Fruit fly (Drosophila melanogaster): ENCODE measurements around the gene Myb.

Myb gene

dm6 chrX:15811666-15812614, 45.7 kb downstream of the Myb start:
- TF ChIP-seq CG12769 (tag; optimal IDR thresholded peaks at IDR 0.05) (peak; percentile 56), BtbVII (GFP tag; optimal IDR thresholded peaks at IDR 0.05) (no peak), crol (GFP tag; IDR thresholded peaks at IDR 0.05) (peak; percentile 88), ranshi (GFP tag; IDR thresholded peaks at IDR 0.05) (no peak), Hey (tag; optimal IDR thresholded peaks at IDR 0.05) (peak; percentile 8), ac (GFP tag; optimal IDR thresholded peaks at IDR 0.05) (no peak), HLH3B (GFP tag; IDR thresholded peaks at IDR 0.05) (peak; percentile 14; the same call in 1 of the 2 replicates), Scr (GFP tag; IDR thresholded peaks at IDR 0.05; ENCODE audit: partially characterized antibody) (peak; percentile 23; the same call in 1 of the 2 replicates), mirr (GFP tag; optimal IDR thresholded peaks at IDR 0.05) (peak; percentile 44), Lim3 (GFP tag; IDR thresholded peaks at IDR 0.05) (no peak), sd (tag; optimal IDR thresholded peaks at IDR 0.05) (peak; percentile 79), sug (tag; optimal IDR thresholded peaks at IDR 0.05) (peak; percentile 26), CG32772 (GFP tag; IDR thresholded peaks at IDR 0.05) (0 out of 2 replicates have a peak, but pooled peaks have one; percentile 47), bbx (GFP tag; IDR thresholded peaks at IDR 0.05; ENCODE audit: partially characterized antibody) (peak; percentile 12; the same call in 1 of the 2 replicates), Deaf1 (tag; optimal IDR thresholded peaks at IDR 0.05) (peak; percentile 51), CG8765 (GFP tag; IDR thresholded peaks at IDR 0.05) (0 out of 2 replicates have a peak, but pooled peaks have one; percentile 26), chinmo (GFP tag; IDR thresholded peaks at IDR 0.05; ENCODE audit: partially characterized antibody) (peak; percentile 96), CG13123 (GFP tag; optimal IDR thresholded peaks at IDR 0.05) (no peak), B-H2 (GFP tag; optimal IDR thresholded peaks at IDR 0.05) (peak; percentile 12), so (GFP tag; IDR thresholded peaks at IDR 0.05) (peak; percentile 38; the same call in 2 of the 3 replicates), ap (GFP tag; IDR thresholded peaks at IDR 0.05) (no peak), CG10431 (GFP tag; optimal IDR thresholded peaks at IDR 0.05) (peak; percentile 76), Ets97D (GFP tag; optimal IDR thresholded peaks at IDR 0.05) (no peak), CG14710 (tag; optimal IDR thresholded peaks at IDR 0.05) (peak; percentile 10), Adf1 (GFP tag; IDR thresholded peaks at IDR 0.05) (peak; percentile 90), CG6765 (GFP tag; optimal IDR thresholded peaks at IDR 0.05) (peak; percentile 56), sr (GFP tag; IDR thresholded peaks at IDR 0.05) (peak; percentile 82), zf30C (GFP tag; optimal IDR thresholded peaks at IDR 0.05) (peak; percentile 26), GATAe (GFP tag; conservative IDR thresholded peaks at IDR 0.05) (no peak; the same call in 1 of the 2 replicates), Nf-YC (tag; optimal IDR thresholded peaks at IDR 0.05) (peak; percentile 52), sqz (GFP tag; optimal IDR thresholded peaks at IDR 0.05) (peak; percentile 44), grn (GFP tag; optimal IDR thresholded peaks at IDR 0.05) (no peak), onecut (GFP tag; IDR thresholded peaks at IDR 0.05) (peak; percentile 67), CG4707 (GFP tag; optimal IDR thresholded peaks at IDR 0.05) (peak; percentile 20), CG15514 (GFP tag; optimal IDR thresholded peaks at IDR 0.05) (peak; percentile 30), kni (GFP tag; optimal IDR thresholded peaks at IDR 0.05) (peak; percentile 98), lbe (GFP tag; optimal IDR thresholded peaks at IDR 0.05) (peak; percentile 48), CG14014 (GFP tag; IDR thresholded peaks at IDR 0.05) (peak; percentile 18; the same call in 1 of the 2 replicates), dm (GFP tag; optimal IDR thresholded peaks at IDR 0.05) (no peak), chm (GFP tag; IDR thresholded peaks at IDR 0.05) (peak; percentile 26; the same call in 1 of the 2 replicates), CG3163 (GFP tag; optimal IDR thresholded peaks at IDR 0.05) (peak; percentile 67), corto (GFP tag; optimal IDR thresholded peaks at IDR 0.05) (peak; percentile 54), CG13287 (GFP tag; IDR thresholded peaks at IDR 0.05; ENCODE audit: partially characterized antibody) (peak; percentile 32; the same call in 1 of the 2 replicates), CG16779 (GFP tag; IDR thresholded peaks at IDR 0.05) (no peak), rib (GFP tag; IDR thresholded peaks at IDR 0.05) (peak; percentile 82), YL-1 (GFP tag; optimal IDR thresholded peaks at IDR 0.05) (no peak), CG8944 (GFP tag; optimal IDR thresholded peaks at IDR 0.05) (no peak), Rfx (GFP tag; IDR thresholded peaks at IDR 0.05) (peak; percentile 51)
